Worm (Caenorhabditis elegans) whole organism, L3 larva: ENCODE measurements around the gene F55C9.15.

Experiments
- ZK546.5 ChIP-seq: sonication (generic microtip); optimal IDR thresholded peaks from 2 replicates; lab custom pipeline; 2017; ENCODE audit warnings: missing biosample characterization, missing genetic modification characterization
- ama-1 ChIP-seq: fragments of 150-350 bp; optimal IDR thresholded peaks from 2 replicates; lab custom pipeline; 2018
- ceh-82 ChIP-seq: fragments of 150-350 bp; optimal IDR thresholded peaks from 2 replicates; lab custom pipeline; 2014; ENCODE audit warnings: missing biosample characterization, missing genetic modification characterization
- ceh-9 ChIP-seq: sonication (generic microtip); optimal IDR thresholded peaks from 2 replicates; lab custom pipeline; 2018; ENCODE audit warnings: missing biosample characterization, missing genetic modification characterization
- daf-12 ChIP-seq: fragments of 150-350 bp; optimal IDR thresholded peaks from 2 replicates; lab custom pipeline; 2014; ENCODE audit warnings: missing biosample characterization, missing genetic modification reagents, missing genetic modification characterization
- egl-5 ChIP-seq: fragments of 150-350 bp; optimal IDR thresholded peaks from 2 replicates; lab custom pipeline; 2017; ENCODE audit warnings: missing biosample characterization, missing genetic modification reagents, missing genetic modification characterization, inconsistent platforms
- elt-2 ChIP-seq: sonication (generic microtip); optimal IDR thresholded peaks from 2 replicates; lab custom pipeline; 2016; ENCODE audit warnings: missing genetic modification reagents, mild to moderate bottlenecking, missing genetic modification characterization, missing compliant biosample characterization
- elt-3 ChIP-seq, 3 experiments: fragments of 150-350 bp in 1 of 3; sonication (generic microtip) in 2 of 3; optimal IDR thresholded peaks; 2 replicates in 2 of 3; 4 replicates in 1 of 3; lab custom pipeline; 2014 to 2017; ENCODE audit warnings: missing biosample characterization in 3 of 3, missing genetic modification characterization in 3 of 3
- fkh-10 ChIP-seq: sonication (generic microtip); optimal IDR thresholded peaks from 2 replicates; lab custom pipeline; 2017; ENCODE audit warnings: missing biosample characterization, missing genetic modification reagents, missing genetic modification characterization
- fkh-2 ChIP-seq: fragments of 150-350 bp; optimal IDR thresholded peaks from 2 replicates; lab custom pipeline; 2014; ENCODE audit warnings: missing biosample characterization, missing genetic modification reagents, missing genetic modification characterization
- fos-1 ChIP-seq: fragments of 150-350 bp; optimal IDR thresholded peaks from 2 replicates; lab custom pipeline; 2014; ENCODE audit warnings: missing biosample characterization, missing genetic modification characterization
- hmg-11 ChIP-seq: sonication (generic microtip); optimal IDR thresholded peaks from 2 replicates; lab custom pipeline; 2016; ENCODE audit warnings: missing genetic modification characterization, missing compliant biosample characterization
- jun-1 ChIP-seq: fragments of 150-350 bp; optimal IDR thresholded peaks from 2 replicates; lab custom pipeline; 2014; ENCODE audit warnings: missing biosample characterization, missing genetic modification reagents, missing genetic modification characterization
- lin-15B ChIP-seq: fragments of 150-350 bp; optimal IDR thresholded peaks from 2 replicates; lab custom pipeline; 2014; ENCODE audit warnings: missing biosample characterization, missing genetic modification characterization
- lin-39 ChIP-seq: fragments of 150-350 bp; optimal IDR thresholded peaks from 2 replicates; lab custom pipeline; 2018; ENCODE audit warnings: missing biosample characterization, missing genetic modification reagents, missing genetic modification characterization
- lsy-12 ChIP-seq: sonication (generic microtip); optimal IDR thresholded peaks from 2 replicates; lab custom pipeline; 2016; ENCODE audit warnings: mild to moderate bottlenecking, missing genetic modification characterization, missing compliant biosample characterization
- mdl-1 ChIP-seq: fragments of 150-350 bp; optimal IDR thresholded peaks from 2 replicates; lab custom pipeline; 2014; ENCODE audit warnings: missing biosample characterization, missing genetic modification characterization
- mml-1 ChIP-seq: fragments of 150-350 bp; sonication (generic microtip); optimal IDR thresholded peaks from 3 replicates; lab custom pipeline; 2014; ENCODE audit warnings: missing biosample characterization, missing genetic modification characterization
- nhr-11 ChIP-seq: fragments of 150-350 bp; optimal IDR thresholded peaks from 2 replicates; lab custom pipeline; 2014; ENCODE audit warnings: missing biosample characterization, missing genetic modification characterization
- nhr-12 ChIP-seq: fragments of 150-350 bp; optimal IDR thresholded peaks from 2 replicates; lab custom pipeline; 2014; ENCODE audit warnings: missing biosample characterization, missing genetic modification characterization
- nhr-237 ChIP-seq: fragments of 150-350 bp; optimal IDR thresholded peaks from 2 replicates; lab custom pipeline; 2014; ENCODE audit warnings: missing biosample characterization, missing genetic modification characterization
- nhr-43 ChIP-seq: sonication (generic microtip); optimal IDR thresholded peaks from 2 replicates; lab custom pipeline; 2016; ENCODE audit warnings: mild to moderate bottlenecking, missing genetic modification characterization, missing compliant biosample characterization; ENCODE audit not compliant: poor library complexity, severe bottlenecking
- nhr-76 ChIP-seq: fragments of 150-350 bp; sonication (generic microtip); optimal IDR thresholded peaks from 5 replicates; lab custom pipeline; 2014; ENCODE audit warnings: missing biosample characterization, missing genetic modification characterization
- nhr-77 ChIP-seq: fragments of 150-350 bp; optimal IDR thresholded peaks from 2 replicates; lab custom pipeline; 2014; ENCODE audit warnings: missing biosample characterization, missing genetic modification characterization
- pha-4 ChIP-seq: fragments of 150-350 bp; optimal IDR thresholded peaks from 2 replicates; lab custom pipeline; 2014; ENCODE audit warnings: missing biosample characterization, missing genetic modification reagents, missing genetic modification characterization
- pqm-1 ChIP-seq: fragments of 150-350 bp; optimal IDR thresholded peaks from 2 replicates; lab custom pipeline; 2017; ENCODE audit warnings: missing biosample characterization, missing genetic modification characterization, inconsistent platforms
- sea-2 ChIP-seq: fragments of 150-350 bp; sonication (generic microtip); optimal IDR thresholded peaks from 4 replicates; lab custom pipeline; 2014; ENCODE audit warnings: missing biosample characterization, missing genetic modification reagents, missing genetic modification characterization
- snpc-4 ChIP-seq: fragments of 150-350 bp; optimal IDR thresholded peaks from 2 replicates; lab custom pipeline; 2014; ENCODE audit warnings: missing biosample characterization, missing genetic modification characterization
- tbx-2 ChIP-seq: sonication (generic microtip); optimal IDR thresholded peaks from 2 replicates; lab custom pipeline; 2016; ENCODE audit warnings: mild to moderate bottlenecking, missing genetic modification characterization, missing compliant biosample characterization
- unc-39 ChIP-seq: sonication (generic microtip); optimal IDR thresholded peaks from 4 replicates; lab custom pipeline; 2017; ENCODE audit warnings: missing biosample characterization, missing genetic modification characterization
- zag-1 ChIP-seq: fragments of 150-350 bp; optimal IDR thresholded peaks from 2 replicates; lab custom pipeline; 2014; ENCODE audit warnings: missing biosample characterization, missing genetic modification characterization
- ztf-11 ChIP-seq: fragments of 150-350 bp; optimal IDR thresholded peaks from 2 replicates; lab custom pipeline; 2014; ENCODE audit warnings: missing biosample characterization, missing genetic modification characterization
- ztf-4 ChIP-seq: fragments of 150-350 bp; optimal IDR thresholded peaks from 2 replicates; lab custom pipeline; 2014; ENCODE audit warnings: missing biosample characterization, missing genetic modification characterization

F55C9.15 gene

ce11 chrV:19299262-19299661 is 7.5 kb downstream of the F55C9.15 start, which contains the start of gene F55C9.14:
Gene F55C9.14, plus strand, starts transcription at chrV:19299562.
- TF ChIP-seq fos-1 (tag; lab: Kevin White, UChicago) (no peak), lin-39 (tag; lab: Kevin White, UChicago) (no peak), mml-1 (tag; lab: Kevin White, UChicago) (no peak), egl-5 (tag; lab: Kevin White, UChicago) (no peak), nhr-77 (tag; lab: Kevin White, UChicago) (no peak), fkh-10 (GFP tag; lab: Kevin White, UChicago) (no peak), ceh-82 (tag; lab: Kevin White, UChicago) (no peak), mdl-1 (no peak), ceh-9 (tag; lab: Kevin White, UChicago) (no peak), pqm-1 (tag; lab: Kevin White, UChicago) (no peak), nhr-43 (tag; lab: Kevin White, UChicago) (no peak), unc-39 (tag; lab: Kevin White, UChicago) (no peak), hmg-11 (tag; lab: Kevin White, UChicago) (no peak), lin-15B (tag; lab: Kevin White, UChicago) (no peak), nhr-76 (no peak), lsy-12 (tag; lab: Kevin White, UChicago) (no peak), sea-2 (no peak), snpc-4 (tag; lab: Kevin White, UChicago) (no peak), nhr-12 (tag; lab: Kevin White, UChicago) (no peak)

ce11 chrV:19297510-19297909 is 9.3 kb downstream of the F55C9.15 start, which contains the start of gene fbxb-60:
Gene fbxb-60, plus strand, starts transcription at chrV:19297810.
- TF ChIP-seq lin-39 (tag; lab: Kevin White, UChicago) (no peak), fkh-2 (tag; lab: Kevin White, UChicago) (no peak), mml-1 (tag; lab: Kevin White, UChicago) (no peak)

ce11 chrV:19296723-19297122 is 10.1 kb downstream of the F55C9.15 start, which contains the start of gene F55C9.6:
Gene F55C9.6, minus strand, starts transcription at chrV:19296823.
- no peak for TF ChIP-seq unc-39 (tag; lab: Kevin White, UChicago)
- no peak for TF ChIP-seq daf-12 (tag; lab: Kevin White, UChicago)
- no peak for TF ChIP-seq nhr-11
- TF ChIP-seq ama-1 (lab: Kevin White, UChicago) = no peak
- TF ChIP-seq nhr-77 (tag; lab: Kevin White, UChicago) = no peak
- no peak for TF ChIP-seq mdl-1
- no peak for TF ChIP-seq hmg-11 (tag; lab: Kevin White, UChicago)
- no peak for TF ChIP-seq ztf-11 (tag; lab: Kevin White, UChicago)
- TF ChIP-seq elt-2 (tag; lab: Kevin White, UChicago) = no peak

- TF ChIP-seq pha-4 (tag; lab: Kevin White, UChicago) (no peak), hmg-11 (tag; lab: Kevin White, UChicago) (no peak), mdl-1 (no peak), nhr-76 (no peak), daf-12 (tag; lab: Kevin White, UChicago) (no peak), nhr-12 (tag; lab: Kevin White, UChicago) (no peak), lin-15B (tag; lab: Kevin White, UChicago) (no peak), tbx-2 (no peak), lsy-12 (tag; lab: Kevin White, UChicago) (no peak), snpc-4 (tag; lab: Kevin White, UChicago) (no peak), jun-1 (tag; lab: Kevin White, UChicago) (no peak), mml-1 (tag; lab: Kevin White, UChicago) (no peak)
These were observed 13.8 kb downstream of the F55C9.15 start, which contains the start of gene F55C9.5 for ce11 chrV:19293025-19293424. Gene F55C9.5, minus strand, starts transcription at chrV:19293125.

ce11 chrV:19288073-19288805 is 18.6 kb downstream of the F55C9.15 start, which contains the start of the genes F55C9.3 and fbxb-57:
Gene F55C9.3, minus strand, starts transcription at chrV:19288173.
Gene fbxb-57, plus strand, starts transcription at chrV:19288755.
- no peak for TF ChIP-seq fos-1 (tag; lab: Kevin White, UChicago)
- TF ChIP-seq hmg-11 (tag; lab: Kevin White, UChicago) = no peak
- TF ChIP-seq ceh-82 (tag; lab: Kevin White, UChicago) = no peak
- TF ChIP-seq nhr-237 (tag; lab: Kevin White, UChicago) = no peak
- no peak for TF ChIP-seq pha-4 (tag; lab: Kevin White, UChicago)
- TF ChIP-seq ztf-4 (tag; lab: Kevin White, UChicago) = no peak
- TF ChIP-seq fkh-2 (tag; lab: Kevin White, UChicago) = no peak
- no peak for TF ChIP-seq zag-1
- TF ChIP-seq elt-2 (tag; lab: Kevin White, UChicago) = no peak
- TF ChIP-seq elt-3 (tag; optimal IDR thresholded peaks at IDR 0.05; lab: Kevin White, UChicago) = no peak
- no peak for TF ChIP-seq ZK546.5 (tag; lab: Kevin White, UChicago)
- no peak for TF ChIP-seq nhr-12 (tag; lab: Kevin White, UChicago)
